Worm (Caenorhabditis elegans) whole organism, midembryonic: Measurements from ENCODE around the gene col-159.

Source experiments
- T22C8.4 ChIP-seq: fragments of 200-800 bp; sonication (Bioruptor generic); IDR thresholded peaks from 2 replicates; pipeline ENCODE4 v1.3.6; 2022; ENCODE audit warnings: missing genetic modification characterization, missing compliant biosample characterization
- cog-1 ChIP-seq: sonication (generic microtip); optimal IDR thresholded peaks from 2 replicates; lab custom pipeline; 2016; ENCODE audit warnings: missing genetic modification characterization, missing compliant biosample characterization
- flt-1 ChIP-seq: fragments of 200-800 bp; sonication (Bioruptor generic); IDR thresholded peaks from 2 replicates; pipeline ENCODE4 v1.3.6; 2022; ENCODE audit warnings: missing genetic modification characterization, missing compliant biosample characterization
- klf-2 ChIP-seq: fragments of 200-800 bp; sonication (Bioruptor generic); conservative IDR thresholded peaks from 2 replicates; pipeline ENCODE4 v1.3.6; 2022; ENCODE audit warnings: missing genetic modification reagents, missing genetic modification characterization, missing compliant biosample characterization
- med-1 ChIP-seq: sonication (generic microtip); optimal IDR thresholded peaks from 2 replicates; lab custom pipeline; 2017; ENCODE audit warnings: missing genetic modification characterization, mild to moderate bottlenecking, missing compliant biosample characterization, antibody characterized with exemption, missing genetic modification reagents; ENCODE audit not compliant: insufficient read depth
- ref-1 ChIP-seq: fragments of 200-800 bp; sonication (Bioruptor generic); conservative IDR thresholded peaks from 2 replicates; pipeline ENCODE4 v1.3.6; 2022; ENCODE audit warnings: missing genetic modification reagents, missing genetic modification characterization, missing compliant biosample characterization
- tab-1 ChIP-seq: fragments of 200-800 bp; sonication (Bioruptor generic); IDR thresholded peaks from 2 replicates; pipeline ENCODE4 v1.3.6; 2022; ENCODE audit warnings: missing genetic modification characterization, missing compliant biosample characterization
- ztf-23 ChIP-seq: fragments of 200-800 bp; sonication (Bioruptor generic); IDR thresholded peaks from 2 replicates; pipeline ENCODE4 v1.3.6; 2022; ENCODE audit warnings: missing genetic modification reagents, missing genetic modification characterization, missing compliant biosample characterization
- ztf-29 ChIP-seq: fragments of 200-800 bp; sonication (Bioruptor generic); IDR thresholded peaks from 2 replicates; pipeline ENCODE4 v1.3.6; 2022; ENCODE audit warnings: missing genetic modification reagents, missing genetic modification characterization, missing compliant biosample characterization

col-159 gene

DNA sequence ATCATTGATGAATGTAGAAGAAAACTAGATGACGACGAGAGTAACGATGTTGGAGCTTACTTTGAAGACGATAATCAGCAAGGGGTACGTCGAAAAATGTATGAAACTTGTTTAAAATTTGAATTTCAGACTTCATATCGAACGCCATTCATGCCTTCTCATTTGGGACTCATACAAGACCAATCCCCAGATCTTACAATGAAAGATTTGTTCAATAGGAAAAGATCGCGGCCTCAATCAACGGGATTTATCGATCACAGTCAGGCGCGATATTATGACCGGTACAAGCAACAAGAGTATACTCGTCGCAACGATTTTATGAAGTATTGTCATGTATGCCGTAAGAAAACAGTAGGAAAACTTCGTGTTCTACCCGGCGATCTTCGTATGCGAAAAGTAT, 25.2 kb downstream of the col-159 start:
- no peak for TF ChIP-seq ztf-29 (GFP tag; lab: Robert Waterston, UW)
- TF ChIP-seq ref-1 (GFP tag; lab: Robert Waterston, UW) = no peak
- TF ChIP-seq cog-1 (tag; lab: Kevin White, UChicago) = no peak
- TF ChIP-seq flt-1 (GFP tag; lab: Robert Waterston, UW) = no peak
- TF ChIP-seq ztf-23 (GFP tag; lab: Robert Waterston, UW) = no peak
- no peak for TF ChIP-seq klf-2
- no peak for TF ChIP-seq med-1 (GFP tag; lab: Kevin White, UChicago)
- no peak for TF ChIP-seq T22C8.4
- no peak for TF ChIP-seq tab-1 (GFP tag; lab: Robert Waterston, UW)

DNA sequence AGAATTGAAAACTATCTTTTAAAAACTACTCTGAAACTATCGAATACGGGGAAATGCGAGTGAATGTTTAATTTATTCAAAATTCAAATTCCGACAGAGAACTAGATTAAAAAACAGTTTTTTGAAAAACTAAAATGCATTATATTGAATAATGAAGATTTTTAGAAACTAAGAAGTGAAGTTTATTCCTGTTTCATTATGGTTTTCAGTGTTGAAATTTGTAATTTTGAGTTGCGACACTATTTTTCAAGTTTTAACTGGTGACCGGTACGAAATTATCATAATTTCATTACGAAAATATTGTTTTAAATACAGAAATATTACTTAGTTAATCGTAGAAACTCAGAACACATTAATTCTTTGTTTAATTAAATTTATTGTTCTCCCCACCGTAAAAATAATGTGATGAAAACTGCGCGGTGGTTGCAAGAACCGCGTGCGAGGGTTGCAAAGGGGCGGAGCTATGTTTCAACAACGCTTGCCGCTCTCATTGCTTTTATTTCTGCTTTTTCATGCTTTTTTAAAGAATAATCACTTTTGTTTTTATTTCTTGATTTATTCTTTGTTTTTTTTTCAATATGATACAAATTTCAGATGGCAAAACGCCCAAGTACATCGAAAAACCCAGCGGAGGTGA, 25.7 kb downstream of the col-159 start, which contains the start of gene him-17:
TSS of gene him-17 (plus strand) at position 595 of the 637 bp plus-strand sequence.
- no peak for TF ChIP-seq ztf-29 (GFP tag; lab: Robert Waterston, UW)
- TF ChIP-seq tab-1 (GFP tag; lab: Robert Waterston, UW) = no peak
- TF ChIP-seq T22C8.4 = no peak
- peak; percentile 68; the same call in 1 of the 2 replicates for TF ChIP-seq klf-2
- TF ChIP-seq flt-1 (GFP tag; lab: Robert Waterston, UW) = peak; percentile 70; the same call in 1 of the 2 replicates
- peak; percentile 72; the same call in 1 of the 2 replicates for TF ChIP-seq ztf-23 (GFP tag; lab: Robert Waterston, UW)
- peak; percentile 50 for TF ChIP-seq cog-1 (tag; lab: Kevin White, UChicago)
- no peak for TF ChIP-seq ref-1 (GFP tag; lab: Robert Waterston, UW)
- peak; percentile 61 for TF ChIP-seq med-1 (GFP tag; lab: Kevin White, UChicago)

DNA sequence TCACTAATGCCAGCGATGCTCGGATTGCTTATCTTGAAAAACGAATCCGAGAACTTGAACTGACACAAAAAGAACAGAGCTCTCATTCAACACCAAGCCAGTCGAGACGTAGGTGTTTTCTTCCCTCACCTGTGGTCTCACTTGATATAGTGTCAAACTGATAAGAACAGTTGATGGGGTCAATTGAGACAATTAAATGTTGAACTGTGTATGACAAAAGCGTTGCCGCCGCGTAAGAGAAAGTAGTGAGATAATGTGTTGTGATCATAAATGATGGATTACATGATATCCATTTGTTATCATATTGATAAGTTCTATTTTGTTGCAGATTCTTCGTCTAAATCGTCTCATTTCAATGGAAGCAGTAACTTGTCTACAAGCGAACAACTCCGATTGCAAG, 28.3 kb downstream of the col-159 start:
- TF ChIP-seq med-1 (GFP tag; lab: Kevin White, UChicago) (no peak), flt-1 (GFP tag; lab: Robert Waterston, UW) (no peak), T22C8.4 (no peak), ztf-23 (GFP tag; lab: Robert Waterston, UW) (no peak), ztf-29 (GFP tag; lab: Robert Waterston, UW) (no peak), tab-1 (GFP tag; lab: Robert Waterston, UW) (no peak), ref-1 (GFP tag; lab: Robert Waterston, UW) (no peak), klf-2 (no peak), cog-1 (tag; lab: Kevin White, UChicago) (no peak)

DNA sequence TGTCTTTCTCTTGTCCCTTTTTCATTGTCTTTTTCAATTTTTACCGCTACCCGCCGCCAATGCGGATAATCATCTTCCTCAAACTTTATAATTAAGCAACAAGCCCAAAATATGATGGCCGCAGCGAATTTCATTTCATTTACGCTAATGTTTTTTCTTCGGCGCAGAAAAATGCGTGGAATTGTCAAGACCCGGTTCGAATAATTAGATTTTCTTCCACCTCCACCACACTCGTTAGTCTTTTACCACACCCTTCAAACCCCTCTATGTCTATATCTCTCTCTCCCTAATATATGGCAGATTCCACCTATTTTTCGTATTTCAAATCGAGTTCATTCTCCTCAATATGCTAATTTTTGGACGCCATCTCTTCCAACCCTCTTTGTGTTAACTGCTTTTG, 31.5 kb downstream of the col-159 start:
- TF ChIP-seq T22C8.4 = no peak
- no peak for TF ChIP-seq ztf-23 (GFP tag; lab: Robert Waterston, UW)
- no peak for TF ChIP-seq flt-1 (GFP tag; lab: Robert Waterston, UW)
- TF ChIP-seq tab-1 (GFP tag; lab: Robert Waterston, UW) = no peak
- no peak for TF ChIP-seq med-1 (GFP tag; lab: Kevin White, UChicago)
- TF ChIP-seq cog-1 (tag; lab: Kevin White, UChicago) = no peak
- no peak for TF ChIP-seq ztf-29 (GFP tag; lab: Robert Waterston, UW)
- TF ChIP-seq ref-1 (GFP tag; lab: Robert Waterston, UW) = no peak
- no peak for TF ChIP-seq klf-2

DNA sequence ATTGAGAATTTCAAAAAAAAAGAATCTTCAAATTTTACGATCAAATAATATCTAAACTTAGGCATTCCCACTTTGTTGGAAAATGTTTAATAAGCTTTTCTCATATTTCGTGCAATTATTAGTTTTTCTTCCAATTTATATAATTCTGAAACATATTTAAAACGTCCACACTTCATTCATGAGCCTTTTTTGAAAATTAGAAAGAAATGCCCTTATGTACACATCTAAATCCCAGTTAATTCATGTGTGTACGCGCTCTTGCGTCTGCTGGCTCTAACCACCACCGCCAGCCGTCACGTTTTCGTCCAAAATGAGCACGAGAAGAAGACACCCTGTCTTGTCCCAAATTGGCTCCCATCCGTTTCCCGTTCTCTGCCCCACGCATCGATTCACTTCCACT, 35.4 kb downstream of the col-159 start:
- no peak for TF ChIP-seq ref-1 (GFP tag; lab: Robert Waterston, UW)
- no peak for TF ChIP-seq tab-1 (GFP tag; lab: Robert Waterston, UW)
- TF ChIP-seq ztf-23 (GFP tag; lab: Robert Waterston, UW) = no peak
- no peak for TF ChIP-seq T22C8.4
- no peak for TF ChIP-seq med-1 (GFP tag; lab: Kevin White, UChicago)
- no peak for TF ChIP-seq klf-2

DNA sequence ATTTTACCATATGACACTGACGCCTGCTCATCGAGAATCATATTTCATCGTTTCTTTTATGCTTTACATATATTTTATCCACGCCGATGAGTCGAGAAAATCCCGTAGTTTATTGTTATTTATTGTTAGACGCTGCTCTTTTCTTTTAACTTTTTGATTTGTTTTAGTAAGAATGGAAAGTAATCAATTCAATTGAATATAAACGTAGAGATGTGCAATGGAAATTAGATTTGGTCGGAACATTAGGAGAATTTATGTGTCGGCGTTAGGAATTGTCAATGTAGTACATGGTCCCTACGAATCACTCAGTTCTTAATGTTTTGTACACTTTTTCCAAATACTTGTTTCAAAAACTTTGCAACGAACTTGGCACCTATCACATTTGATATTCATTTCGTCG, 36.7 kb downstream of the col-159 start:
- no peak for TF ChIP-seq med-1 (GFP tag; lab: Kevin White, UChicago)
- TF ChIP-seq cog-1 (tag; lab: Kevin White, UChicago) = no peak
- no peak for TF ChIP-seq flt-1 (GFP tag; lab: Robert Waterston, UW)
- no peak for TF ChIP-seq klf-2
- TF ChIP-seq T22C8.4 = no peak
- TF ChIP-seq tab-1 (GFP tag; lab: Robert Waterston, UW) = no peak
- TF ChIP-seq ztf-23 (GFP tag; lab: Robert Waterston, UW) = no peak
- TF ChIP-seq ztf-29 (GFP tag; lab: Robert Waterston, UW) = no peak
- TF ChIP-seq ref-1 (GFP tag; lab: Robert Waterston, UW) = no peak

DNA sequence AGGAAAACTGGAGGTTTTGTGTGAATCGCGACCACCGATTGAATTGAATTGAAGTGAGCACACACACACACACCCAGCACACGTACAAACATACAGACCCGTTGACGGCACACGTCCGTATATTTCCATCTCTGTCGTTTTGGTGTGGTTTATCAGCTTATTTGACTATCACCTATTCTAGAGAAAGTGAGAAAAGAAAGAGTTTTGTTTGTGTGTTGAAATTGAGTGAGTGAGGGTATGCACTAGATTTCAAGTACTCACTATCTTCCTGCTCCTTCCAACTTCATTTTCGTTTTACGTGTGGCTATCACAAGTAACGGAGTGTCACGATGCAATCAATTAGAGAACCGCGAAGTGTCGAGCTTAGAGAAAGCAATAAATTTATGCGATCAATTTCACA, 38.1 kb downstream of the col-159 start:
- no peak for TF ChIP-seq klf-2
- TF ChIP-seq tab-1 (GFP tag; lab: Robert Waterston, UW) = no peak
- TF ChIP-seq ztf-29 (GFP tag; lab: Robert Waterston, UW) = no peak
- TF ChIP-seq med-1 (GFP tag; lab: Kevin White, UChicago) = no peak
- no peak for TF ChIP-seq T22C8.4
- TF ChIP-seq ztf-23 (GFP tag; lab: Robert Waterston, UW) = no peak
- TF ChIP-seq flt-1 (GFP tag; lab: Robert Waterston, UW) = no peak
- TF ChIP-seq cog-1 (tag; lab: Kevin White, UChicago) = no peak
- no peak for TF ChIP-seq ref-1 (GFP tag; lab: Robert Waterston, UW)

DNA sequence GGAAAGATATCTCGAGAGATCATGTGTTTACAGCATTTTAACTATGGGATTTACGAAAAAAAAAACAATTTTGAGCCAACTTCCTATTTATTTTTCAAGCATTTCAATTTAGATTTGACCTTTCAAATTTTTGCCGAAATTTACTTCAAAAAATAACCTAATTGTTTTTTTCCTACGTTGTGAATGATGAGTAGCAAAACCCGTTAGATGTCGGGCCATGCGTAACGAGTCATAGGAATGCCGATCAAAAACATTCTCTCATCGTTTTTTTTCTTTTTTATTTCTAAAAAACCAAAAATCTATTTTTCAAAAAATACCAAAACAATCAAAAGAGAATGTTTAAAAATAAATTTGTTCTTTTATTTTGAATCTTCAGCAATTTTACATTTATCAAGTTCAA, 39.1 kb downstream of the col-159 start:
- no peak for TF ChIP-seq flt-1 (GFP tag; lab: Robert Waterston, UW)

DNA sequence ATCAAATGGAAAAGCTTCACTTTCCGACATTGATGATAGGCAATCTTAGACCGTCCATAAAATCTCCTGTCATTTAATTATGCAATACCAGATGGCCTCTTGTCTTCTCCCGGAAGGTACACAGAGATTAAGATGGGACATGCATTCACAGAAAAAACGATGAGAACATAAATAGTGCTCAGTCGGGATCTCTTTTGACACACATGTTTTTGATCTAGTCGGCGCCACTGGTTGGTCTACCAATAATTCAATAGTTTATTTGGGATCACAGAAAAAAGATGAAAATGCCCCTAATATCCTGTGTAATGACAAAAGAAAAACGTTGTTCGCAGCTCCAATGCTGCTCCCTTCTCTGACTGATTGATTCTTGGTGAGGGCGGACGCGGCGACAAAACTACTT, 40.9 kb downstream of the col-159 start:
- TF ChIP-seq ref-1 (GFP tag; lab: Robert Waterston, UW) (no peak), cog-1 (tag; lab: Kevin White, UChicago) (no peak), flt-1 (GFP tag; lab: Robert Waterston, UW) (no peak), T22C8.4 (no peak), med-1 (GFP tag; lab: Kevin White, UChicago) (no peak), klf-2 (no peak), tab-1 (GFP tag; lab: Robert Waterston, UW) (no peak), ztf-29 (GFP tag; lab: Robert Waterston, UW) (no peak), ztf-23 (GFP tag; lab: Robert Waterston, UW) (no peak)
